Worm (Caenorhabditis elegans) whole organism, L2 larva: ENCODE results near the gene C17B7.9.
A peak's percentile ranks its signal among the peaks of the same experiment; 100 is the strongest.

Source experiments
- C34F6.9 ChIP-seq: fragments of 150-350 bp; optimal IDR thresholded peaks from 2 replicates; lab custom pipeline; 2014; ENCODE audit warnings: missing biosample characterization, missing genetic modification characterization
- F13H6.1 ChIP-seq: sonication (generic microtip); optimal IDR thresholded peaks from 2 replicates; lab custom pipeline; 2016; ENCODE audit warnings: missing genetic modification characterization, missing compliant biosample characterization
- alr-1 ChIP-seq: fragments of 150-350 bp; optimal IDR thresholded peaks from 2 replicates; lab custom pipeline; 2014; ENCODE audit warnings: missing biosample characterization, missing genetic modification characterization
- ceh-82 ChIP-seq: fragments of 150-350 bp; optimal IDR thresholded peaks from 2 replicates; lab custom pipeline; 2014; ENCODE audit warnings: missing biosample characterization, missing genetic modification characterization
- crh-2 ChIP-seq: sonication (generic microtip); optimal IDR thresholded peaks from 2 replicates; lab custom pipeline; 2017; ENCODE audit warnings: missing biosample characterization, missing genetic modification characterization
- elt-1 ChIP-seq: fragments of 150-350 bp; optimal IDR thresholded peaks from 2 replicates; lab custom pipeline; 2014; ENCODE audit warnings: missing biosample characterization, missing genetic modification characterization
- elt-3 ChIP-seq: sonication (generic microtip); optimal IDR thresholded peaks from 2 replicates; lab custom pipeline; 2017; ENCODE audit warnings: missing biosample characterization, missing genetic modification characterization
- gmeb-1 ChIP-seq: fragments of 150-350 bp; optimal IDR thresholded peaks from 2 replicates; lab custom pipeline; 2014; ENCODE audit warnings: missing biosample characterization, missing genetic modification characterization
- lin-11 ChIP-seq: fragments of 150-350 bp; sonication (generic microtip); optimal IDR thresholded peaks from 2 replicates; lab custom pipeline; 2014; ENCODE audit warnings: missing biosample characterization, missing genetic modification characterization, inconsistent platforms, mixed read lengths
- lin-13 ChIP-seq: fragments of 150-350 bp; optimal IDR thresholded peaks from 2 replicates; lab custom pipeline; 2014; ENCODE audit warnings: missing biosample characterization, missing genetic modification reagents, missing genetic modification characterization
- lin-39 ChIP-seq: fragments of 150-350 bp; optimal IDR thresholded peaks from 2 replicates; lab custom pipeline; 2014; ENCODE audit warnings: missing biosample characterization, missing genetic modification reagents, missing genetic modification characterization
- lsy-2 ChIP-seq, 2 experiments: fragments of 150-350 bp in 1 of 2; sonication (generic microtip) in 1 of 2; optimal IDR thresholded peaks; 2 replicates each; lab custom pipeline; 2014 to 2017; ENCODE audit warnings: missing biosample characterization in 2 of 2, missing genetic modification characterization in 2 of 2
- mab-5 ChIP-seq: fragments of 150-350 bp; optimal IDR thresholded peaks from 2 replicates; lab custom pipeline; 2014; ENCODE audit warnings: missing biosample characterization, missing genetic modification characterization
- mbf-1 ChIP-seq: sonication (generic microtip); optimal IDR thresholded peaks from 2 replicates; lab custom pipeline; 2017; ENCODE audit warnings: missing biosample characterization, missing genetic modification characterization
- mdl-1 ChIP-seq, 2 experiments: fragments of 150-350 bp in 1 of 2; sonication (generic microtip) in 1 of 2; optimal IDR thresholded peaks; 2 replicates each; lab custom pipeline; 2017; ENCODE audit warnings: missing biosample characterization in 2 of 2, missing genetic modification characterization in 2 of 2
- nhr-10 ChIP-seq: sonication (generic microtip); optimal IDR thresholded peaks from 2 replicates; lab custom pipeline; 2017; ENCODE audit warnings: missing biosample characterization, missing genetic modification characterization
- nhr-12 ChIP-seq: fragments of 150-350 bp; optimal IDR thresholded peaks from 2 replicates; lab custom pipeline; 2014; ENCODE audit warnings: missing biosample characterization, missing genetic modification characterization
- nhr-129 ChIP-seq: fragments of 150-350 bp; optimal IDR thresholded peaks from 2 replicates; lab custom pipeline; 2014; ENCODE audit warnings: missing biosample characterization, missing genetic modification characterization
- nhr-237 ChIP-seq: fragments of 150-350 bp; optimal IDR thresholded peaks from 2 replicates; lab custom pipeline; 2014; ENCODE audit warnings: missing biosample characterization, missing genetic modification characterization
- nhr-25 ChIP-seq: fragments of 150-350 bp; sonication (generic microtip); optimal IDR thresholded peaks from 3 replicates; lab custom pipeline; 2014; ENCODE audit warnings: missing biosample characterization, missing genetic modification characterization
- nhr-6 ChIP-seq: fragments of 150-350 bp; optimal IDR thresholded peaks from 2 replicates; lab custom pipeline; 2014; ENCODE audit warnings: missing biosample characterization, missing genetic modification characterization
- nhr-77 ChIP-seq: fragments of 150-350 bp; optimal IDR thresholded peaks from 2 replicates; lab custom pipeline; 2014; ENCODE audit warnings: missing biosample characterization, missing genetic modification characterization
- skn-1 ChIP-seq: sonication (generic microtip); optimal IDR thresholded peaks from 2 replicates; lab custom pipeline; 2017; ENCODE audit warnings: missing biosample characterization, missing genetic modification characterization
- sma-3 ChIP-seq: sonication (generic microtip); optimal IDR thresholded peaks from 2 replicates; lab custom pipeline; 2016; ENCODE audit warnings: missing genetic modification reagents, missing genetic modification characterization, missing compliant biosample characterization
- sma-9 ChIP-seq, 2 experiments: fragments of 150-350 bp in 1 of 2; sonication (generic microtip) in 1 of 2; optimal IDR thresholded peaks; 2 replicates each; lab custom pipeline; 2014 to 2016; ENCODE audit warnings: missing genetic modification characterization in 2 of 2, mild to moderate bottlenecking in 1 of 2, missing biosample characterization in 1 of 2, missing compliant biosample characterization in 1 of 2, missing genetic modification reagents in 1 of 2, moderate library complexity in 1 of 2
- unc-39 ChIP-seq: fragments of 150-350 bp; optimal IDR thresholded peaks from 2 replicates; lab custom pipeline; 2014; ENCODE audit warnings: missing biosample characterization, missing genetic modification characterization
- unc-55 ChIP-seq: fragments of 150-350 bp; sonication (generic microtip); optimal IDR thresholded peaks from 3 replicates; lab custom pipeline; 2014; ENCODE audit warnings: missing biosample characterization, missing genetic modification reagents, missing genetic modification characterization
- unc-62 ChIP-seq: fragments of 150-350 bp; optimal IDR thresholded peaks from 2 replicates; lab custom pipeline; 2014; ENCODE audit warnings: missing biosample characterization, missing genetic modification reagents, missing genetic modification characterization
- ztf-1 ChIP-seq: fragments of 200-800 bp; sonication (Bioruptor generic); conservative IDR thresholded peaks from 2 replicates; pipeline ENCODE4 v1.3.6; 2022; ENCODE audit warnings: missing genetic modification characterization, missing compliant biosample characterization
- ztf-4 ChIP-seq: fragments of 150-350 bp; optimal IDR thresholded peaks from 2 replicates; lab custom pipeline; 2014; ENCODE audit warnings: missing biosample characterization, missing genetic modification characterization

The C17B7.9 gene

DNA sequence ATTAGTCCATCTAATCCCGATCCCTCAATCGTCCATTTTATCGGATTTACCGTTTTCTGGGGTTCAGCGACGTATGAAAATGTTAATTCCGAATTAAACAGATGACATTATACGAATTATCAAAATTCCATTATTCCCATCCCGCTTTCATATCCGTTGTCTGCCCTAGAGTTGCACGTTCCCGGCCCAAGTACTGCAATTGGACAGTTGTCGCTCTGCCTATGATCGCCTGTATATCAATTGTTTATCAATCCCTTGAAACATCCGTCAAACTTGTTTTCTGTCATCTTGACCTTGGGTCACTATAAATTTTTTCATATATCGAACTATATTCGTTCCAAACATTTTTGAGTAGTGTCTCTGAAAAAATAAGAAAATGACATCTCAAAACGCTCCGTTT lies 26.3 kb upstream of the C17B7.9 start, which contains the start of gene C04E12.5:
Gene C04E12.5 (plus strand): TSS at position 301 of the 400 bp plus-strand sequence.
- TF ChIP-seq ztf-4 (tag; lab: Kevin White, UChicago) (no peak), nhr-25 (tag; lab: Kevin White, UChicago) (no peak)

DNA sequence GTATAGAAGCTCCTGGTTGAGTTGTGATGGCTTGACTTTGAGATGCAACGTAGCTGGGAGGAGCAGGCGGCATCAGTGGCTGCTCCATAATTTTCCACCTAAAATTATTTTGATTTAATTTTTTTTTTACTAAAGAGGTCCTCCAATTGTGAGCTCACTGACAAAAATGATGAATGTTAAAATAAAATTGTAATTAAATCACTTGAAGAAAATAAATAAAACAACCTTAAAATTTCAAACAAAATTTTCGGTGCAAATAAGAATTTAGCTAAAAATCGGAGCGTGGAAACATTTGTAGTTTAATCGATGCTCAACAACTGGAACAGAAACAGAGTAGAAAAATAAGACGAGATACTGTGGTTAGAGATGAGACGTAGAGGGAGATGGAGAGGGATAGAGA lies 25.2 kb upstream of the C17B7.9 start, which contains the start of gene scrm-3:
Gene scrm-3 (minus strand): TSS at position 101 of the 400 bp plus-strand sequence.
- TF ChIP-seq C34F6.9 (tag; lab: Kevin White, UChicago) (no peak), nhr-77 (tag; lab: Kevin White, UChicago) (no peak), gmeb-1 (tag; lab: Kevin White, UChicago) (no peak), sma-3 (GFP tag; lab: Kevin White, UChicago) (no peak), F13H6.1 (tag; lab: Kevin White, UChicago) (no peak), lin-39 (tag; lab: Kevin White, UChicago) (no peak), lin-13 (GFP tag; lab: Kevin White, UChicago) (no peak), lin-11 (tag; lab: Kevin White, UChicago) (no peak), ztf-4 (tag; lab: Kevin White, UChicago) (no peak), mdl-1 (tag; optimal IDR thresholded peaks at IDR 0.05; lab: Kevin White, UChicago) (no peak), skn-1 (tag; lab: Kevin White, UChicago) (no peak), nhr-25 (tag; lab: Kevin White, UChicago) (no peak), ceh-82 (tag; lab: Kevin White, UChicago) (no peak), mab-5 (tag; lab: Kevin White, UChicago) (no peak), nhr-237 (tag; lab: Kevin White, UChicago) (no peak), elt-3 (no peak), mbf-1 (tag; lab: Kevin White, UChicago) (no peak), unc-55 (GFP tag; lab: Kevin White, UChicago) (no peak)

DNA sequence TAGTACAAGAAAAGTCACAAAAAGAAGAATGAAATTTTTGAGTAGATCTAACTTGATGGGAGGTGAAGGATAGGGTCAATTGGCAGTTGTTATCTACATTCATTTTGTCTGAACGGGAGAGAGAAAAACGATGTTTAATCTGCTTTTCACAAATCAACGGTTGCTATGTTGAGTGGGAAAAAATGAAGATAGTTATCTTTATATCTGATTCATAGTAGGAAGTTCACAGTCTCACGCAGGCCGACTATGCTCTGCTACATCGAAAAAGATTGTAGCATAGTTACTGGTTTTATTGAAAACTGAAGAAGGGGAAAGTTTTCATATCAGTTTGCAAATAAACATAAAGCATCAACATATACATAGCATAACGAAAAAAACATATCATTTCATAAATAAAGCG lies 23.6 kb upstream of the C17B7.9 start:
- TF ChIP-seq elt-1 (peak; percentile 2), sma-9 (GFP tag; optimal IDR thresholded peaks at IDR 0.05; lab: Kevin White, UChicago) (peak; percentile 23), sma-9 (tag; optimal IDR thresholded peaks at IDR 0.05; lab: Kevin White, UChicago) (no peak), nhr-129 (no peak)

DNA sequence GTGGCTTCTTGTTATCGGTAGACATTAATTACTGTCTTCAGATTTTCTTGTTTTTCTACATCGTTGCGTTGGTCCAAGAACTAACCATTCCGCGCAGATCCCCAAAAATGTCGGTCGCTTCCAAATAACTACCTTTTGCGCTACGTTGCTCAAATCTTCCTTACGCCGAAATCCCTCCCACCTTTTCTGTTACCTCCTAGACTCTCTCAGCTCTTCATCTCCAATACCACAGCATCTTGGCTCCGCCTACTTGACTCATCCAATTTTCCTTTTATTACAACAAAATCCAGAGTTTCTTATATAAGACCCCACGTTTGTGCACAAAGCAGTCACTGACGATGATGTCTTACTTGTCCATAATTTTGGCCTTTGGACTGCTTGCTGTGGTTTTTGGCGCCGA lies 21.0 kb upstream of the C17B7.9 start, which contains the start of gene C17B7.12:
Gene C17B7.12 (plus strand): TSS at position 301 of the 400 bp plus-strand sequence.
- TF ChIP-seq nhr-12 (tag; lab: Kevin White, UChicago) (no peak), unc-62 (GFP tag; lab: Kevin White, UChicago) (no peak), nhr-237 (tag; lab: Kevin White, UChicago) (no peak), unc-39 (tag; lab: Kevin White, UChicago) (no peak), mab-5 (tag; lab: Kevin White, UChicago) (no peak), alr-1 (no peak), nhr-10 (tag; lab: Kevin White, UChicago) (no peak)

DNA sequence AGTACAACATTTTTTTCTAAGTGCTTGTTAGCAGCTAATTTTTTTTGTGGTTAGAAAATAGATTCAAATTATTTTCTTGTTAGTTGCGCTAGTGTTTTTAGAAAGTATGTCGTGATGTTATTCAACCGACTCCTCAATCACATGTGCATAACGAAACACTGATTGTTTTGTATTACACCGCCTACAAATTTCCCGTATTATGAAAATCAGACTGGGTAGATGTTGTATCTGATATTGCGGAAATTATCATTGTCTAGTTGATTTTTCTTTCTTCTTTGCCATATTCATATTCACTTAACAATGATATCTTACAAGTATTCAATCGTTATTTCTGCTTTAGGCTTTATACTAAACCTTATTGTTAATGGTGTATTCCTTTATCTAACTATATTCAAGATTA lies 19.3 kb upstream of the C17B7.9 start, which contains the start of gene str-63:
Gene str-63 (plus strand): TSS at position 301 of the 400 bp plus-strand sequence.
- no peak for TF ChIP-seq nhr-12 (tag; lab: Kevin White, UChicago)
- TF ChIP-seq sma-3 (GFP tag; lab: Kevin White, UChicago): no peak
- no peak for TF ChIP-seq nhr-6 (tag; lab: Kevin White, UChicago)
- no peak for TF ChIP-seq crh-2 (tag; lab: Kevin White, UChicago)
- no peak for TF ChIP-seq nhr-237 (tag; lab: Kevin White, UChicago)

DNA sequence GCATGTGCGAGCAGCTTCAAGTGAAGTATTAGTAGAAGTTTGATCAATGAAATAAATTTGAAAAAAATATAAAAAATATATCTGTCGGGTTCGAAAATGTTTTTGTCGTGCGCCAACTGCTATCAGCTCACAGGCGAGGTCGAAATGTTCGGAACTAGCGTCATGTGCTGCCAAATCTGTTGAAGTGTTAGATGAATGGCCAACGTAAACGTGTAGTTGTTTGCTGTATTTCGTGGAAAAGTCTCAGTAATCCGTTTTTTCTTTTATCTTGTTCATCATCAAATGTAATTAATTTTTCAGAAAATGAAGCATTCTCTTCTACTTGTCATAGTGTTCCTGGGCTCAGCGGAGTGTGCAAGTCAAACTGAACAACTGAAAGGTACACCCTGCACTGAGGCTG lies 18.0 kb upstream of the C17B7.9 start, which contains the start of gene C17B7.15:
Gene C17B7.15 (plus strand): TSS at position 301 of the 400 bp plus-strand sequence.
- TF ChIP-seq ztf-1 (GFP tag; lab: Robert Waterston, UW) (no peak), sma-9 (GFP tag; optimal IDR thresholded peaks at IDR 0.05; lab: Kevin White, UChicago) (peak; percentile 25), sma-9 (tag; optimal IDR thresholded peaks at IDR 0.05; lab: Kevin White, UChicago) (no peak)

DNA sequence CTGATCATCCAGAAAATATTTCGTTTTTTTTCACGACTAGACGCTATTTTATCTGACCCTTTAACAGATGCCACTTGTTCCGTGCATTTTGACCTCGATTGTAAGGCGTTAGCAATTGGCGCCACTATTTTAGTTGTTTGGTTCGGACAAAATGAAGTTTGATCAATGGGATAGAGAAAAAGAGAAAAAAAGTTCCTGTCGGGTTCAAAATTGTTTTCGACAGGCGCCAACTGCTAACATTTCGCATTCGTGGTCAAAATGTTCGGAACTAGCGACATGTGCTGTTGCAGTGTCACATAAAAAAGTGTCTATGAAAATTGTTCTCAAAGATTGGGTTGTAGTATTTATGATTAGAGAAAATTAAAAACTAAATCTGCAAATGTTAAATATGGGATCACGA lies 15.6 kb upstream of the C17B7.9 start:
- no peak for TF ChIP-seq C34F6.9 (tag; lab: Kevin White, UChicago)
- no peak for TF ChIP-seq mab-5 (tag; lab: Kevin White, UChicago)
- TF ChIP-seq ceh-82 (tag; lab: Kevin White, UChicago): no peak
- peak in 1 of 2 experiments; percentile 36 for TF ChIP-seq lsy-2 (tag; optimal IDR thresholded peaks at IDR 0.05; lab: Kevin White, UChicago)
- TF ChIP-seq F13H6.1 (tag; lab: Kevin White, UChicago): peak; percentile 57
- no peak for TF ChIP-seq unc-39 (tag; lab: Kevin White, UChicago)
- TF ChIP-seq sma-9 (GFP tag; optimal IDR thresholded peaks at IDR 0.05; lab: Kevin White, UChicago): peak; percentile 88
- no peak for TF ChIP-seq sma-9 (tag; optimal IDR thresholded peaks at IDR 0.05; lab: Kevin White, UChicago)
